Fruit fly (Drosophila melanogaster) whole organism, pupa: ENCODE results near the gene per.

Source experiments
- CG10348 ChIP-seq: fragments of 200-800 bp; sonication (Bioruptor generic); IDR thresholded peaks from 2 replicates; pipeline ENCODE4 v1.3.6; 2022; ENCODE audit warnings: missing biosample characterization, missing genetic modification characterization
- CG12605 ChIP-seq: fragments of 200-800 bp; sonication (Bioruptor generic); IDR thresholded peaks from 2 replicates; pipeline ENCODE4 v1.3.6; 2022; ENCODE audit warnings: missing biosample characterization, missing genetic modification characterization
- CG13204 ChIP-seq: fragments of 200-800 bp; sonication (Bioruptor generic); optimal IDR thresholded peaks from 2 replicates; lab custom pipeline; 2018; ENCODE audit warnings: missing biosample characterization, mild to moderate bottlenecking, missing genetic modification characterization, moderate library complexity
- CG14655 ChIP-seq: fragments of 200-800 bp; sonication (Bioruptor generic); optimal IDR thresholded peaks from 3 replicates; lab custom pipeline; 2017; ENCODE audit warnings: mild to moderate bottlenecking, missing biosample characterization, missing genetic modification reagents, missing genetic modification characterization
- CG15710 ChIP-seq: fragments of 200-800 bp; sonication (Bioruptor generic); optimal IDR thresholded peaks from 2 replicates; lab custom pipeline; 2018; ENCODE audit warnings: missing biosample characterization, mild to moderate bottlenecking, missing genetic modification characterization, moderate library complexity
- CG17806 ChIP-seq: fragments of 200-800 bp; sonication (Bioruptor generic); optimal IDR thresholded peaks from 2 replicates; lab custom pipeline; 2018; ENCODE audit warnings: missing biosample characterization, mild to moderate bottlenecking, missing genetic modification characterization, moderate library complexity
- CG32121 ChIP-seq: fragments of 200-800 bp; sonication (Bioruptor generic); IDR thresholded peaks from 2 replicates; pipeline ENCODE4 v1.3.6; 2022; ENCODE audit warnings: missing biosample characterization, missing genetic modification characterization
- CG34367 ChIP-seq: fragments of 200-800 bp; sonication (Bioruptor generic); optimal IDR thresholded peaks from 2 replicates; lab custom pipeline; 2018; ENCODE audit warnings: missing biosample characterization, mild to moderate bottlenecking, missing genetic modification characterization
- CG4496 ChIP-seq: fragments of 200-800 bp; sonication (Bioruptor generic); IDR thresholded peaks from 3 replicates; pipeline ENCODE4 v1.3.6; 2022; ENCODE audit warnings: missing biosample characterization, missing genetic modification characterization
- CG8159 ChIP-seq: fragments of 200-800 bp; sonication (Bioruptor generic); optimal IDR thresholded peaks from 3 replicates; lab custom pipeline; 2018; ENCODE audit warnings: missing biosample characterization, mild to moderate bottlenecking, missing genetic modification characterization, moderate library complexity
- CG8301 ChIP-seq: fragments of 200-800 bp; sonication (Bioruptor generic); optimal IDR thresholded peaks from 2 replicates; lab custom pipeline; 2018; ENCODE audit warnings: missing biosample characterization, mild to moderate bottlenecking, missing genetic modification characterization
- CG9948 ChIP-seq: fragments of 200-800 bp; sonication (Bioruptor generic); optimal IDR thresholded peaks from 2 replicates; lab custom pipeline; 2018; ENCODE audit warnings: missing biosample characterization, mild to moderate bottlenecking, missing genetic modification characterization, moderate library complexity
- D1 ChIP-seq: fragments of 200-800 bp; sonication (Bioruptor generic); optimal IDR thresholded peaks from 2 replicates; lab custom pipeline; 2018; ENCODE audit warnings: missing biosample characterization, mild to moderate bottlenecking, missing genetic modification characterization, moderate library complexity
- EcR ChIP-seq: fragments of 200-800 bp; sonication (Bioruptor generic); optimal IDR thresholded peaks from 3 replicates; lab custom pipeline; 2019; ENCODE audit warnings: missing biosample characterization, missing genetic modification characterization, mild to moderate bottlenecking, moderate library complexity, missing genetic modification reagents
- Ets98B ChIP-seq: fragments of 200-800 bp; sonication (Bioruptor generic); IDR thresholded peaks from 2 replicates; pipeline ENCODE4 v1.3.6; 2022; ENCODE audit warnings: missing biosample characterization, missing genetic modification characterization
- Pif1A ChIP-seq: fragments of 200-800 bp; sonication (Bioruptor generic); optimal IDR thresholded peaks from 3 replicates; lab custom pipeline; 2016; ENCODE audit warnings: missing biosample characterization, missing genetic modification characterization
- Pif1B ChIP-seq: fragments of 200-800 bp; sonication (Bioruptor generic); optimal IDR thresholded peaks from 3 replicates; lab custom pipeline; 2016; ENCODE audit warnings: missing biosample characterization, missing genetic modification characterization
- Snoo ChIP-seq: fragments of 200-800 bp; sonication (Bioruptor generic); optimal IDR thresholded peaks from 3 replicates; lab custom pipeline; 2017; ENCODE audit warnings: missing biosample characterization, mild to moderate bottlenecking, missing genetic modification characterization, inconsistent platforms
- fd96Ca ChIP-seq: fragments of 200-800 bp; sonication (Bioruptor generic); IDR thresholded peaks from 3 replicates; pipeline ENCODE4 v1.3.6; 2022; ENCODE audit warnings: missing biosample characterization, missing genetic modification characterization
- gl ChIP-seq: fragments of 200-800 bp; sonication (Bioruptor generic); optimal IDR thresholded peaks from 2 replicates; lab custom pipeline; 2018; ENCODE audit warnings: missing biosample characterization, mild to moderate bottlenecking, missing genetic modification characterization
- rn ChIP-seq: fragments of 200-800 bp; sonication (Bioruptor generic); IDR thresholded peaks from 2 replicates; pipeline ENCODE4 v1.3.6; 2022; ENCODE audit warnings: missing biosample characterization, missing genetic modification characterization

per gene

dm6 chrX:2661758-2662157 is 23.6 kb upstream of the per start:
- TF ChIP-seq EcR (GFP tag; lab: Kevin White, UChicago) (peak; percentile 66), fd96Ca (GFP tag; lab: Robert Waterston, UW) (no peak), CG15710 (tag; lab: Kevin White, UChicago) (no peak), CG32121 (GFP tag; lab: Robert Waterston, UW) (no peak), CG10348 (GFP tag; lab: Robert Waterston, UW) (no peak), Ets98B (GFP tag; lab: Robert Waterston, UW) (0 out of 2 replicates have a peak, but pooled peaks have one; percentile 11)

DNA sequence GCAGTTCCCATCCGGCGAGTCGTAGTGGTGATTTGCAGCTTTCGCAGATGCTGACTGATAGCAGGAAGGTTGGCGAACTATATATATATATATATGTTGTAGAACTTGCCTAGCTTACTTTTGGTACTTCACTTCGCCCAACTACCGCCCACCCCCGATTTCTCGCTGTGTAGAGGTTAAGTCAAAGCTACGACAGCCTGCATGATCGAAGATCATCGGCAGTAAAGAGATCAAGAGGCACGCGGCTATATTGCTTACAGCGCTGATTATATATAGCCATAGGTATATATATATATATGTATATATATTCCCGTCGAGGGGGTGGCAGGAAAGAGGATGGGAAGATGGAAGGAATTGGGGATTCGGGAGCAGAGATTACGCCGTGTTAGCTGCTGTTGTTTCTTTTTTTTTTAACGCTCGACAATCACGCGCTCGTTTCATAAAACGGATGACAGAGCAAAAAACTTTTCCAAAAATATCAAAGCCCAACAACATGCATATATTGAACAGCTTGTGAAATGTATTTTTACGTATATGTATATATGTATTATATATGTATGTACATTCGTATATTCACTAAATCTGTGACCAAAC is 22.7 kb upstream of the per start:
- TF ChIP-seq CG10348 (GFP tag; lab: Robert Waterston, UW) (no peak), CG9948 (no peak), fd96Ca (GFP tag; lab: Robert Waterston, UW) (no peak), gl (tag; lab: Kevin White, UChicago) (no peak), Snoo (no peak), CG14655 (no peak), D1 (tag; lab: Kevin White, UChicago) (no peak)

DNA sequence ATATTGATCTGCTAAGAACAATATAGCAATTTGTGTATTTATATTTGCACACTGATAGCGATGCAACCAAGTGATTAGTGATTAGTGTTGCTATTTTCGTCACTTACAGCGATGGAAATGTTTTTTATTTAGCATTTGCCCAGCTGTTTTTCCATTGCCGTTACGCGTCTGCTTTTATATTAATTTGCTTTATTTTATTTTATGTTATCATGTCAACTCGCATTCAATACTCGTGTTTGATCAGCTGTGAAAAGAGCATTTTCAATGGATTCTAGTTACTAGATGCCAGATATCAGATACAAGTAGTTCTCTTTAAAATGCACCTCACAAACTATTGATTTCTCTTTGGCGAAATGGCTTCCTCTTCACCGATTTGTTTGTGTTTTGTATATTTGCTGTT is 22.0 kb upstream of the per start:
- TF ChIP-seq CG8301 (tag; lab: Kevin White, UChicago), result no peak
- TF ChIP-seq CG9948, result no peak
- TF ChIP-seq Snoo, result no peak
- no peak for TF ChIP-seq D1 (tag; lab: Kevin White, UChicago)
- TF ChIP-seq CG12605 (GFP tag; lab: Robert Waterston, UW), result no peak
- no peak for TF ChIP-seq CG15710 (tag; lab: Kevin White, UChicago)
- no peak for TF ChIP-seq rn (GFP tag; lab: Robert Waterston, UW)
- TF ChIP-seq gl (tag; lab: Kevin White, UChicago), result no peak
- TF ChIP-seq CG8159 (tag; lab: Kevin White, UChicago), result no peak
- TF ChIP-seq CG32121 (GFP tag; lab: Robert Waterston, UW), result no peak
- TF ChIP-seq CG13204, result no peak
- no peak for TF ChIP-seq CG34367
- no peak for TF ChIP-seq Ets98B (GFP tag; lab: Robert Waterston, UW)
- TF ChIP-seq CG10348 (GFP tag; lab: Robert Waterston, UW), result no peak
- TF ChIP-seq, all 21 proteins: peak for 0

- TF ChIP-seq Pif1B (GFP tag; lab: Kevin White, UChicago), result no peak
- TF ChIP-seq fd96Ca (GFP tag; lab: Robert Waterston, UW), result no peak; the same call in 2 of the 3 replicates
- TF ChIP-seq rn (GFP tag; lab: Robert Waterston, UW), result no peak
- no peak for TF ChIP-seq CG10348 (GFP tag; lab: Robert Waterston, UW)
- TF ChIP-seq CG4496 (GFP tag; lab: Robert Waterston, UW), result peak; percentile 59; the same call in 2 of the 3 replicates
- TF ChIP-seq EcR (GFP tag; lab: Kevin White, UChicago), result no peak
- TF ChIP-seq CG15710 (tag; lab: Kevin White, UChicago), result no peak
Measured at dm6 chrX:2677024-2677589, 8.3 kb upstream of the per start.

- TF ChIP-seq CG32121 (GFP tag; lab: Robert Waterston, UW), result no peak
- no peak for TF ChIP-seq CG17806 (tag; lab: Kevin White, UChicago)
- no peak for TF ChIP-seq CG15710 (tag; lab: Kevin White, UChicago)
- no peak for TF ChIP-seq CG4496 (GFP tag; lab: Robert Waterston, UW)
- no peak for TF ChIP-seq D1 (tag; lab: Kevin White, UChicago)
- no peak for TF ChIP-seq gl (tag; lab: Kevin White, UChicago)
- no peak for TF ChIP-seq fd96Ca (GFP tag; lab: Robert Waterston, UW)
- TF ChIP-seq CG10348 (GFP tag; lab: Robert Waterston, UW), result no peak
- TF ChIP-seq CG34367, result no peak
Measured at dm6 chrX:2681601-2682000, 3.8 kb upstream of the per start, which contains the start of gene HLH3B. HLH3B (minus strand) TSS chrX:2681723.

dm6 chrX:2682832-2683231 is 2.5 kb upstream of the per start, which contains the start of gene CG2652:
CG2652 (minus strand) TSS chrX:2682932.
- TF ChIP-seq CG8301 (tag; lab: Kevin White, UChicago) (no peak), CG34367 (no peak), CG12605 (GFP tag; lab: Robert Waterston, UW) (no peak), EcR (GFP tag; lab: Kevin White, UChicago) (no peak), CG8159 (tag; lab: Kevin White, UChicago) (no peak), Ets98B (GFP tag; lab: Robert Waterston, UW) (no peak), rn (GFP tag; lab: Robert Waterston, UW) (no peak), CG17806 (tag; lab: Kevin White, UChicago) (no peak), gl (tag; lab: Kevin White, UChicago) (no peak)

dm6 chrX:2683926-2684325 is 1.5 kb upstream of the per start:
- TF ChIP-seq CG14655 (no peak), Pif1A (GFP tag; lab: Kevin White, UChicago) (no peak), rn (GFP tag; lab: Robert Waterston, UW) (no peak)
- TF ChIP-seq, all 21 proteins: peak for 0
